Worm (Caenorhabditis elegans) whole organism, late embryonic: Measurements from ENCODE around the gene C53A3.3.

Source experiments
- C38D4.7 ChIP-seq: fragments of 200-800 bp; sonication (Bioruptor generic); optimal IDR thresholded peaks from 2 replicates; lab custom pipeline; 2018; ENCODE audit warnings: mild to moderate bottlenecking, missing genetic modification characterization, moderate library complexity, missing compliant biosample characterization
- T23F11.4 ChIP-seq: fragments of 200-800 bp; sonication (Bioruptor generic); optimal IDR thresholded peaks from 2 replicates; lab custom pipeline; 2018; ENCODE audit warnings: mild to moderate bottlenecking, missing genetic modification characterization, missing compliant biosample characterization
- ahr-1 ChIP-seq: sonication (generic microtip); optimal IDR thresholded peaks from 2 replicates; lab custom pipeline; 2016; ENCODE audit warnings: missing genetic modification characterization, missing compliant biosample characterization
- ama-1 ChIP-seq: fragments of 150-350 bp; optimal IDR thresholded peaks from 2 replicates; lab custom pipeline; 2014
- ceh-14 ChIP-seq: sonication (generic microtip); optimal IDR thresholded peaks from 2 replicates; lab custom pipeline; 2016; ENCODE audit warnings: missing genotype, missing genetic modification characterization, missing compliant biosample characterization
- ceh-18 ChIP-seq: sonication (generic microtip); optimal IDR thresholded peaks from 2 replicates; lab custom pipeline; 2016; ENCODE audit warnings: missing genetic modification characterization, missing compliant biosample characterization
- ceh-19 ChIP-seq: fragments of 200-800 bp; sonication (Bioruptor generic); optimal IDR thresholded peaks from 2 replicates; lab custom pipeline; 2018; ENCODE audit warnings: mild to moderate bottlenecking, missing genetic modification characterization, missing compliant biosample characterization
- ceh-2 ChIP-seq: sonication (generic microtip); optimal IDR thresholded peaks from 2 replicates; lab custom pipeline; 2016; ENCODE audit warnings: missing genotype, missing genetic modification characterization, missing compliant biosample characterization
- ceh-24 ChIP-seq: sonication (generic microtip); optimal IDR thresholded peaks from 2 replicates; lab custom pipeline; 2016; ENCODE audit warnings: mild to moderate bottlenecking, missing genetic modification characterization, missing compliant biosample characterization
- ceh-30 ChIP-seq: fragments of 150-350 bp; optimal IDR thresholded peaks from 2 replicates; lab custom pipeline; 2014; ENCODE audit warnings: missing biosample characterization, missing genetic modification characterization
- ceh-31 ChIP-seq: sonication (generic microtip); optimal IDR thresholded peaks from 2 replicates; lab custom pipeline; 2016; ENCODE audit warnings: missing genetic modification characterization, missing compliant biosample characterization
- ceh-34 ChIP-seq: sonication (generic microtip); optimal IDR thresholded peaks from 2 replicates; lab custom pipeline; 2016; ENCODE audit warnings: mild to moderate bottlenecking, missing genetic modification characterization, missing compliant biosample characterization
- ceh-48 ChIP-seq: sonication (generic microtip); optimal IDR thresholded peaks from 2 replicates; lab custom pipeline; 2016; ENCODE audit warnings: missing genetic modification characterization, inconsistent platforms, missing compliant biosample characterization
- ceh-6 ChIP-seq: fragments of 200-800 bp; sonication (Bioruptor generic); optimal IDR thresholded peaks from 2 replicates; lab custom pipeline; 2018; ENCODE audit warnings: mild to moderate bottlenecking, missing genetic modification characterization, missing compliant biosample characterization
- ceh-9 ChIP-seq: sonication (generic microtip); optimal IDR thresholded peaks from 2 replicates; lab custom pipeline; 2016; ENCODE audit warnings: mild to moderate bottlenecking, missing genetic modification characterization, inconsistent platforms, missing compliant biosample characterization
- che-1 ChIP-seq: sonication (generic microtip); optimal IDR thresholded peaks from 2 replicates; lab custom pipeline; 2016; ENCODE audit warnings: mild to moderate bottlenecking, missing genetic modification characterization, missing compliant biosample characterization
- dmd-4 ChIP-seq: sonication (generic microtip); optimal IDR thresholded peaks from 2 replicates; lab custom pipeline; 2016; ENCODE audit warnings: borderline replicate concordance, missing genetic modification characterization, missing compliant biosample characterization
- dve-1 ChIP-seq: sonication (generic microtip); optimal IDR thresholded peaks from 2 replicates; lab custom pipeline; 2017; ENCODE audit warnings: antibody characterized with exemption, mild to moderate bottlenecking, missing genetic modification characterization, missing compliant biosample characterization
- elt-2 ChIP-seq: sonication (generic microtip); optimal IDR thresholded peaks from 2 replicates; lab custom pipeline; 2016; ENCODE audit warnings: missing genetic modification reagents, missing genetic modification characterization, missing compliant biosample characterization
- elt-4 ChIP-seq: sonication (generic microtip); optimal IDR thresholded peaks from 2 replicates; lab custom pipeline; 2016; ENCODE audit warnings: missing genetic modification characterization, missing compliant biosample characterization
- ets-4 ChIP-seq: sonication (generic microtip); optimal IDR thresholded peaks from 2 replicates; lab custom pipeline; 2016; ENCODE audit warnings: missing genetic modification characterization, missing compliant biosample characterization
- fax-1 ChIP-seq: sonication (generic microtip); optimal IDR thresholded peaks from 2 replicates; lab custom pipeline; 2016; ENCODE audit warnings: missing genotype, missing genetic modification characterization, missing compliant biosample characterization
- gmeb-2 ChIP-seq: sonication (generic microtip); optimal IDR thresholded peaks from 2 replicates; lab custom pipeline; 2016; ENCODE audit warnings: missing genetic modification characterization, inconsistent platforms, missing compliant biosample characterization
- hlh-13 ChIP-seq: fragments of 200-800 bp; sonication (Bioruptor generic); optimal IDR thresholded peaks from 2 replicates; lab custom pipeline; 2018; ENCODE audit warnings: mild to moderate bottlenecking, missing genetic modification characterization, missing compliant biosample characterization
- hlh-8 ChIP-seq: sonication (generic microtip); optimal IDR thresholded peaks from 2 replicates; lab custom pipeline; 2016; ENCODE audit warnings: missing genotype, missing genetic modification characterization, missing compliant biosample characterization
- lim-6 ChIP-seq: sonication (generic microtip); optimal IDR thresholded peaks from 2 replicates; lab custom pipeline; 2016; ENCODE audit warnings: missing genetic modification characterization, missing compliant biosample characterization
- lin-11 ChIP-seq: fragments of 200-800 bp; sonication (Bioruptor generic); optimal IDR thresholded peaks from 2 replicates; lab custom pipeline; 2018; ENCODE audit warnings: mild to moderate bottlenecking, missing genetic modification characterization, missing compliant biosample characterization
- madf-2 ChIP-seq: sonication (generic microtip); optimal IDR thresholded peaks from 2 replicates; lab custom pipeline; 2017; ENCODE audit warnings: missing genetic modification characterization, missing compliant biosample characterization
- mec-3 ChIP-seq: sonication (generic microtip); optimal IDR thresholded peaks from 2 replicates; lab custom pipeline; 2016; ENCODE audit warnings: borderline replicate concordance, missing genetic modification characterization, missing compliant biosample characterization
- nfya-1 ChIP-seq: sonication (generic microtip); optimal IDR thresholded peaks from 2 replicates; lab custom pipeline; 2017; ENCODE audit warnings: missing genetic modification characterization, mild to moderate bottlenecking, missing compliant biosample characterization, antibody characterized with exemption, moderate library complexity
- nhr-11 ChIP-seq: fragments of 150-350 bp; optimal IDR thresholded peaks from 2 replicates; lab custom pipeline; 2014; ENCODE audit warnings: missing biosample characterization, missing genetic modification characterization
- nhr-232 ChIP-seq: sonication (generic microtip); optimal IDR thresholded peaks from 2 replicates; lab custom pipeline; 2016; ENCODE audit warnings: missing genetic modification characterization, missing compliant biosample characterization
- odd-2 ChIP-seq: sonication (generic microtip); optimal IDR thresholded peaks from 2 replicates; lab custom pipeline; 2017; ENCODE audit warnings: antibody characterized with exemption, mild to moderate bottlenecking, missing genetic modification characterization, missing compliant biosample characterization
- pat-9 ChIP-seq: fragments of 200-800 bp; sonication (Bioruptor generic); optimal IDR thresholded peaks from 2 replicates; lab custom pipeline; 2018; ENCODE audit warnings: mild to moderate bottlenecking, missing genetic modification characterization, moderate library complexity, missing compliant biosample characterization
- pax-1 ChIP-seq: fragments of 150-350 bp; optimal IDR thresholded peaks from 2 replicates; lab custom pipeline; 2014; ENCODE audit warnings: missing biosample characterization, missing genetic modification characterization
- pha-2 ChIP-seq: sonication (generic microtip); optimal IDR thresholded peaks from 2 replicates; lab custom pipeline; 2017; ENCODE audit warnings: mild to moderate bottlenecking, missing genetic modification characterization, missing compliant biosample characterization
- pha-4 ChIP-seq: fragments of 150-350 bp; optimal IDR thresholded peaks from 2 replicates; lab custom pipeline; 2018; ENCODE audit warnings: missing biosample characterization, missing genetic modification reagents, missing genetic modification characterization
- pros-1 ChIP-seq: fragments of 150-350 bp; optimal IDR thresholded peaks from 2 replicates; lab custom pipeline; 2014; ENCODE audit warnings: missing biosample characterization, missing genetic modification reagents, missing genetic modification characterization
- sdc-2 ChIP-seq: sonication (generic microtip); optimal IDR thresholded peaks from 2 replicates; lab custom pipeline; 2016; ENCODE audit warnings: missing genotype, missing genetic modification characterization, missing compliant biosample characterization
- sox-2 ChIP-seq: fragments of 200-800 bp; sonication (Bioruptor generic); IDR thresholded peaks from 2 replicates; pipeline ENCODE4 v1.3.6; 2022; ENCODE audit warnings: missing genetic modification reagents, missing genetic modification characterization, missing compliant biosample characterization
- sox-4 ChIP-seq: sonication (generic microtip); optimal IDR thresholded peaks from 2 replicates; lab custom pipeline; 2017; ENCODE audit warnings: mild to moderate bottlenecking, missing genetic modification characterization, inconsistent platforms, missing compliant biosample characterization
- tbx-7 ChIP-seq: sonication (generic microtip); optimal IDR thresholded peaks from 2 replicates; lab custom pipeline; 2016; ENCODE audit warnings: missing genotype, missing genetic modification characterization, missing compliant biosample characterization
- ttx-3 ChIP-seq: sonication (generic microtip); optimal IDR thresholded peaks from 2 replicates; lab custom pipeline; 2016; ENCODE audit warnings: missing genetic modification reagents, missing genetic modification characterization, missing compliant biosample characterization
- unc-42 ChIP-seq: sonication (generic microtip); optimal IDR thresholded peaks from 2 replicates; lab custom pipeline; 2016; ENCODE audit warnings: missing genotype, missing genetic modification characterization, missing compliant biosample characterization
- unc-55 ChIP-seq: sonication (generic microtip); optimal IDR thresholded peaks from 2 replicates; lab custom pipeline; 2017; ENCODE audit warnings: missing biosample characterization, missing genetic modification reagents, missing genetic modification characterization
- unc-86 ChIP-seq: sonication (generic microtip); optimal IDR thresholded peaks from 2 replicates; lab custom pipeline; 2016; ENCODE audit warnings: missing genetic modification characterization, missing compliant biosample characterization
- zip-5 ChIP-seq: sonication (generic microtip); optimal IDR thresholded peaks from 2 replicates; lab custom pipeline; 2016; ENCODE audit warnings: missing genetic modification characterization, missing compliant biosample characterization
- ztf-16 ChIP-seq: sonication (generic microtip); optimal IDR thresholded peaks from 2 replicates; lab custom pipeline; 2017; ENCODE audit warnings: missing genetic modification characterization, missing compliant biosample characterization

Gene C53A3.3

DNA sequence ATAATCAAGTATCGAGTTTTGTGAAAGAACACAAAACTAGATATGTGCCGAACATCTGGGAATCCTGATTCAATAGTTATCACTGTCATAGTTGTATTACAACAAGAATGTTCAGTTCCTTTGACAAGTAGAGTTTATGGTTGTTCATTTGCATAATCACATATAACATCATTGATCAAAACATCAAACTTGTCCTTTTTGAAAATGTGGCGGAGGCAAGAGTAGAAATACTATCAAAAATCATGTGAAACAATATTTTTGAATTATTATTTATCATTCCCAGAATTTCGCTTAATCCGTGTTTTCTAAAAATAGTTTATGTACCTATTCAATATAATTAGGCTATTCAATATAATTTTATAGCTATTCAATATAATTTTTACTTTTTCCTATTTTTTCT, 29.1 kb downstream of the C53A3.3 start, which contains the start of gene F44E7.7:
F44E7.7 (minus strand) TSS at position 101 of the 400 bp plus-strand sequence.
- TF ChIP-seq ceh-2 (no peak), ceh-14 (tag; lab: Kevin White, UChicago) (no peak), ceh-24 (no peak), zip-5 (tag; lab: Kevin White, UChicago) (no peak), nhr-232 (tag; lab: Kevin White, UChicago) (no peak), pros-1 (tag; lab: Kevin White, UChicago) (no peak), ceh-30 (tag; lab: Kevin White, UChicago) (no peak), pat-9 (tag; lab: Kevin White, UChicago) (no peak), unc-42 (tag; lab: Kevin White, UChicago) (no peak), dve-1 (tag; lab: Kevin White, UChicago) (no peak), ceh-48 (no peak), che-1 (no peak), C38D4.7 (GFP tag; lab: Kevin White, UChicago) (no peak), odd-2 (no peak), pha-2 (no peak), hlh-13 (GFP tag; lab: Kevin White, UChicago) (no peak), ceh-18 (no peak), pax-1 (tag; lab: Kevin White, UChicago) (no peak), dmd-4 (tag; lab: Kevin White, UChicago) (no peak), unc-55 (no peak)

- no peak for TF ChIP-seq ceh-30 (tag; lab: Kevin White, UChicago)
- TF ChIP-seq sdc-2 (tag; lab: Kevin White, UChicago) = no peak
- TF ChIP-seq fax-1 (tag; lab: Kevin White, UChicago) = no peak
- no peak for TF ChIP-seq unc-86
- TF ChIP-seq lim-6 = no peak
- TF ChIP-seq ahr-1 = no peak
- no peak for TF ChIP-seq pha-4 (tag; lab: Kevin White, UChicago)
Observed at ce11 chrV:5788650-5789049, 32.4 kb downstream of the C53A3.3 start.

DNA sequence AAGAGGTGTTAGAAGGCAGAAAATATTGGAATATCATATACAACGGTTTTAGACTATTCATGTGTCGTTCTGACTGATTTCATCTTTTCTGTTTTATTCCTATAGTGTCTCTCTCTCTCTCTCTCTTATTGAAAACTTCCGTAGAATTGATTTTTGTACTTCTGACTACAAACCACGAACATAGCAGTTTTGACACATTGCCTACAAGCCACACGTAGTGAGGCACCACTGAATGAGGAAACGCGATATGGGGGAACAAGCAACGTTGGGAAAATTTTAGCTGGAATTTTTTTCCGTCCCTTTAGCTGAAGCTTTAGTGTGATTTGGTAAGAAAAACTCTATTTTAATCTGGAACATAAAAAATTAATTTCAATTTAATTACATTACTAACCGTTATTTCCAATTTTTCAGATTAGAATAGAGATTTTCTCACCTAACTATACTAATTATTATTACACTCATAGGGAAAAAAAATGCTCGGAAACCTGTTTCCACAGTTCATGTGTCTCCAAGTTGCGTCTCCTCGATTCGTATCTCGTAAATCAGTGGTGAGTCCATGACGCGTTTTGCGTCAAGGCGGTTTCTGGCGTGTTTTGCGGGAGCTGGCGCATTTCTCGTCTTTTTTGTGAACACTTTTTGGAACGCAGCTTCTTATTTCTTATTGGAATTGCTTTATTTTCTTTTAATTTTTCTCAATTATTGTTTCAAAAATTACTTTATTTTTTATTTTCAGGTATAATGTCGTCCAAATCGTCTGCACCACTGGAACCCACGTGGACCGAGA, 34.4 kb downstream of the C53A3.3 start, which contains the start of the genes nhr-142 and F44E7.9:
nhr-142 (minus strand) TSS at position 57 of the 784 bp plus-strand sequence.
F44E7.9 (plus strand) TSS at position 734 of the 784 bp plus-strand sequence.
- peak; percentile 26 for TF ChIP-seq T23F11.4
- no peak for TF ChIP-seq elt-4 (tag; lab: Kevin White, UChicago)
- peak; percentile 39 for TF ChIP-seq madf-2 (tag; lab: Kevin White, UChicago)
- peak; percentile 93 for TF ChIP-seq ceh-31 (tag; lab: Kevin White, UChicago)
- TF ChIP-seq nhr-11 (tag; lab: Kevin White, UChicago) = no peak
- peak; percentile 63 for TF ChIP-seq tbx-7
- TF ChIP-seq ttx-3 (tag; lab: Kevin White, UChicago) = peak; percentile 21
- peak; percentile 9 for TF ChIP-seq dve-1 (tag; lab: Kevin White, UChicago)
- TF ChIP-seq sox-4 (tag; lab: Kevin White, UChicago) = peak; percentile 36
- peak; percentile 72 for TF ChIP-seq ceh-18
- no peak for TF ChIP-seq pha-4 (tag; lab: Kevin White, UChicago)
- no peak for TF ChIP-seq odd-2
- TF ChIP-seq ceh-9 (tag; lab: Kevin White, UChicago) = no peak
- peak; percentile 74 for TF ChIP-seq ceh-14 (tag; lab: Kevin White, UChicago)
- TF ChIP-seq ets-4 (tag; lab: Kevin White, UChicago) = peak; percentile 71
- TF ChIP-seq pax-1 (tag; lab: Kevin White, UChicago) = no peak
- no peak for TF ChIP-seq C38D4.7 (GFP tag; lab: Kevin White, UChicago)
- peak; percentile 60 for TF ChIP-seq ztf-16 (tag; lab: Kevin White, UChicago)
- peak; percentile 2 for TF ChIP-seq hlh-8 (tag; lab: Kevin White, UChicago)
- TF ChIP-seq nfya-1 = peak; percentile 58
- TF ChIP-seq ceh-19 (GFP tag; lab: Kevin White, UChicago) = peak; percentile 29
- TF ChIP-seq pha-2 = peak; percentile 48
- TF ChIP-seq dmd-4 (tag; lab: Kevin White, UChicago) = peak; percentile 47
- no peak for TF ChIP-seq ama-1 (lab: Kevin White, UChicago)
- no peak for TF ChIP-seq ceh-6 (GFP tag; lab: Kevin White, UChicago)
- peak; percentile 22 for TF ChIP-seq che-1
- peak; percentile 60 for TF ChIP-seq ceh-34
- peak; percentile 79 for TF ChIP-seq elt-2 (tag; lab: Kevin White, UChicago)
- no peak for TF ChIP-seq unc-55
- no peak for TF ChIP-seq gmeb-2 (tag; lab: Kevin White, UChicago)
- no peak for TF ChIP-seq sox-2 (GFP tag; lab: Robert Waterston, UW)
- no peak for TF ChIP-seq mec-3 (tag; lab: Kevin White, UChicago)
- no peak for TF ChIP-seq lin-11 (tag; lab: Kevin White, UChicago)
